Fruit fly (Drosophila melanogaster): ENCODE data around the gene Obp99d.

dm6 chr3R:29756153-29756552 lies 41.8 kb downstream of the Obp99d start:
- no peak for TF ChIP-seq h (optimal IDR thresholded peaks at IDR 0.05)
- TF ChIP-seq Myc (optimal IDR thresholded peaks at IDR 0.05), result no peak
- TF ChIP-seq insv (optimal IDR thresholded peaks at IDR 0.05), result no peak
- TF ChIP-seq ttk (optimal IDR thresholded peaks at IDR 0.05), result no peak
- no peak for TF ChIP-seq Sin3A (optimal IDR thresholded peaks at IDR 0.05)
